Worm (Caenorhabditis elegans): Measurements from ENCODE around the gene H03G16.7.

Gene H03G16.7

DNA sequence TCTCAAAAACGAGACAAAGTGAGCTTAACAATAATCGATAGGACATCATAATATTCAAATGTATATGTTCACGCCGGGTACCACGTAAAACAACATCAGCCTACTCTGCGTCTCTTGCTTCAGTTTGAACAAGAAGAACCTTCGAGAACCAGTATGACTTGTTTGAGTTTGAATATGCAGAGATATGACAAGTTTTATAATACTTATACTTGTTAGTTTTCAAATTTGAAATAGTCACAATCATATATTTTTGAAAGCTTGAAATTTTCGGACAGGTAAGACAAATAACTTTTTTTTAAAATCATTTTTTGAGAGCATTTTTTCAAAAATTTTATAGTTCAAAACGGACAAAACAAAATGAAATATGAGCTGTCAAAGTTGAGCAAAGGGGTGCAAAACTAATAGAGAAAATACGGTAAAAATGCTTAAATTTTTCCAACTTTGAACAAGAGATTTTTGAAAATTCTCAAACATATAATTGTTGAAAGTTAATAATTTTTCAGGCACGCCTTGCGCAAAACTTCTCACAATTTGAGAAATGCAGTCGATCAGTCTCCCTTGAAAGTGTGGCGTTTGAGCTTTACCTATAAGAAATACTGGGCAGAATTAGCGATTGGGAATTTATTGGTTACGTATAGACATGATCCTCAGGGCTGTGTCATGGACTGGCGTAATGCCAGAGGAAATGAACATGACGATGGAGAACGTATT lies 2.4 kb downstream of the H03G16.7 start, which contains the start of gene H03G16.1:
H03G16.1 (plus strand) TSS at position 661 of the 711 bp plus-strand sequence.
- no peak for TF ChIP-seq efl-1 (optimal IDR thresholded peaks at IDR 0.05)
- TF ChIP-seq efl-1 (GFP tag; optimal IDR thresholded peaks at IDR 0.05 in 1 of 2) = peak in 1 of 2 experiments; percentile 67
- TF ChIP-seq lin-13 (GFP tag; optimal IDR thresholded peaks at IDR 0.05) = no peak
- no peak for TF ChIP-seq sptf-1 (tag; optimal IDR thresholded peaks at IDR 0.05)

ce11 chrX:15052385-15052784 lies 3.4 kb downstream of the H03G16.7 start, which contains the start of gene H03G16.6:
H03G16.6 (plus strand) TSS chrX:15052685.
- TF ChIP-seq egl-13 (tag; optimal IDR thresholded peaks at IDR 0.05) = no peak
- TF ChIP-seq unc-30 (tag; optimal IDR thresholded peaks at IDR 0.05) = no peak
- TF ChIP-seq ztf-11 (tag; optimal IDR thresholded peaks at IDR 0.05) = no peak
- TF ChIP-seq lin-14 (GFP tag; optimal IDR thresholded peaks at IDR 0.05) = no peak
- no peak for TF ChIP-seq lin-35 (GFP tag; optimal IDR thresholded peaks at IDR 0.05)
- no peak for TF ChIP-seq nhr-77 (tag; optimal IDR thresholded peaks at IDR 0.05)
- TF ChIP-seq ceh-90 (tag; optimal IDR thresholded peaks at IDR 0.05) = no peak
- TF ChIP-seq ceh-8 (GFP tag; optimal IDR thresholded peaks at IDR 0.05) = no peak
- TF ChIP-seq nhr-19 (GFP tag; conservative IDR thresholded peaks at IDR 0.05) = no peak
- TF ChIP-seq ceh-88 (GFP tag; IDR thresholded peaks at IDR 0.05) = no peak
- TF ChIP-seq lir-3 (tag; optimal IDR thresholded peaks at IDR 0.05; ENCODE audit: poor library complexity) = no peak
- TF ChIP-seq F16B12.6 (tag; optimal IDR thresholded peaks at IDR 0.05) = no peak
- no peak for TF ChIP-seq grh-1 (GFP tag; IDR thresholded peaks at IDR 0.05)
- no peak for TF ChIP-seq ceh-63 (GFP tag; optimal IDR thresholded peaks at IDR 0.05)
- TF ChIP-seq lin-15B (tag; optimal IDR thresholded peaks at IDR 0.05) = no peak
- no peak for TF ChIP-seq fos-1 (tag; optimal IDR thresholded peaks at IDR 0.05)

DNA sequence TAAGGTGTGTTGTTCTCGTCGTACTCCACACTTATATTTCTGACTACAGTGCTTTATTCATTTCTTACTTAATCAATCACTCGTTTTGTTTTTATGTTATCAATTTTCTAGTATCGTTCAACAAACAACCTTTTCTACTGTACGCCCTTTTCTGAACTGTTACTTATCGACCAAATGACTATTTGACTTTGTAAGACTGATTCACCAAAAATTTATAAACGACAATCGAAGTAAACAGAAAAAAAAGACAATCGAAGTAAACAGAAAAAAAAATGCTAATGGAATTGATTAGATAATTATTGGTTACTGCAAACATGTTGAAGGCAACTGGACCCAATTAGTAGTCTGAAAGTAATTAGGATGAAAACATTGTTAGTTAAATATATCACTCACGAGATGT lies 5.8 kb downstream of the H03G16.7 start:
- TF ChIP-seq pax-3 (tag; optimal IDR thresholded peaks at IDR 0.05) (no peak), grh-1 (GFP tag; IDR thresholded peaks at IDR 0.05) (no peak), hlh-17 (GFP tag; optimal IDR thresholded peaks at IDR 0.05; ENCODE audit: borderline replicate concordance) (no peak), elt-2 (tag; optimal IDR thresholded peaks at IDR 0.05) (no peak), ztf-4 (tag; optimal IDR thresholded peaks at IDR 0.05) (no peak), dsc-1 (tag; optimal IDR thresholded peaks at IDR 0.05) (no peak), rnt-1 (tag; optimal IDR thresholded peaks at IDR 0.05) (no peak), pag-3 (tag; optimal IDR thresholded peaks at IDR 0.05; ENCODE audit: borderline replicate concordance, insufficient read depth) (no peak), C16A3.4 (tag; optimal IDR thresholded peaks at IDR 0.05) (no peak)

DNA sequence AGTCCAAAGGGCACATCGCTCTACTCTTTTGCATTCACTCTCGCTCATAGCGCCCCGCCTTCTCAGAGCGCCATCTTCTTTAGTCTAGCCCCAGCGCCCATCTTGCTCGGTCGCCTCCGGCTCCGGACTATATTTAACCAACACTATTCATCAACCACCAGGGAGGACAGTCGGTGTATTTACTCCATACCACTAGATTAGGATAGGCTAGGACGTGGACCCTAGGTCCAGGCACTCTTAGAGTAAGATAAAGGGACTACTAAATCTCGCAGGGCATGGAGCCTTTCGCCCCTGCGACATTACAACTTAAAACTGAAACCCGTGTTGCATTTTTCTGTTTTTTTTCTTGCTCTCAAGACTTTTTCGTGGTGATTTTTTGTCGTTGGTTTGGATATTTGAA lies 8.3 kb downstream of the H03G16.7 start:
- TF ChIP-seq sup-37 (GFP tag; optimal IDR thresholded peaks at IDR 0.05) (no peak), ztf-11 (tag; optimal IDR thresholded peaks at IDR 0.05) (no peak), rnt-1 (tag; optimal IDR thresholded peaks at IDR 0.05) (no peak), vab-15 (tag; optimal IDR thresholded peaks at IDR 0.05) (no peak), ceh-90 (tag; optimal IDR thresholded peaks at IDR 0.05) (no peak), nhr-28 (tag; optimal IDR thresholded peaks at IDR 0.05) (no peak), grh-1 (GFP tag; IDR thresholded peaks at IDR 0.05) (no peak), aha-1 (tag; optimal IDR thresholded peaks at IDR 0.05) (no peak)

DNA sequence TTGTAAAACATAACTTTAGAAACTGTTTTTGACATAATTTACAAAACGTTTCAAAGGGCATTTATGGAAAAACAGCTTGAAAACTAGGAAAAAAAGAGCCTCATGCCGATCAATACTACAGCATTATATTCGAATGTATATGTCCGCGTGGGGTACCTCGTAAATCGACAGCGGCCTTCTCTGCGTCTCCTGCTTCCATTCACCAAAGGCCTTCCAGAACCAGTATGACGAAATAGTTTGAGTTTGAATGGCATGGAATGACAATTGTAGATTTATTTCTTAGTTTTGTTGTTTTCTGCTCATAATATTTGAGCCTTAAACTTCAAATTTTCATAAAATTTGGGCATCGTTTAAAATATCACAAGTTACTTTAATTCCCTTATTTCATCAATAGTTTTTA lies 10.4 kb downstream of the H03G16.7 start:
- TF ChIP-seq zag-1 (tag; optimal IDR thresholded peaks at IDR 0.05) = no peak
- TF ChIP-seq blmp-1 (tag; optimal IDR thresholded peaks at IDR 0.05) = no peak
- peak; percentile 15 for TF ChIP-seq nhr-71 (tag; optimal IDR thresholded peaks at IDR 0.05)
- TF ChIP-seq snu-23 (GFP tag; optimal IDR thresholded peaks at IDR 0.05) = no peak
- TF ChIP-seq pqm-1 (tag; optimal IDR thresholded peaks at IDR 0.05) = no peak
- TF ChIP-seq nhr-28 (tag; optimal IDR thresholded peaks at IDR 0.05) = no peak
- no peak for TF ChIP-seq F16B12.6 (tag; optimal IDR thresholded peaks at IDR 0.05)
- TF ChIP-seq C34B4.2 (tag; optimal IDR thresholded peaks at IDR 0.05) = no peak
- no peak for TF ChIP-seq swsn-7 (tag; optimal IDR thresholded peaks at IDR 0.05)
- TF ChIP-seq ama-1 (optimal IDR thresholded peaks at IDR 0.05) = no peak
- peak; percentile 49 for TF ChIP-seq skn-1 (tag; optimal IDR thresholded peaks at IDR 0.05)
- no peak for TF ChIP-seq egl-13 (tag; optimal IDR thresholded peaks at IDR 0.05)
- TF ChIP-seq vab-15 (tag; optimal IDR thresholded peaks at IDR 0.05) = no peak
- no peak for TF ChIP-seq unc-86 (tag; optimal IDR thresholded peaks at IDR 0.05)
- TF ChIP-seq irx-1 (tag; optimal IDR thresholded peaks at IDR 0.05) = no peak
- no peak for TF ChIP-seq C04F5.9 (tag; optimal IDR thresholded peaks at IDR 0.05)
- TF ChIP-seq nhr-76 (tag; optimal IDR thresholded peaks at IDR 0.05) = no peak
- TF ChIP-seq nhr-12 (tag; optimal IDR thresholded peaks at IDR 0.05) = no peak
- TF ChIP-seq nhr-77 (tag; optimal IDR thresholded peaks at IDR 0.05) = no peak

All from whole organism, L1 larva.